Worm (Caenorhabditis elegans) whole organism, mixed stage, embryonic: ENCODE measurements around the gene anoh-2.

ENCODE experiments used
- ces-1 ChIP-seq: fragments of 150-350 bp; optimal IDR thresholded peaks from 2 replicates; lab custom pipeline; 2014; ENCODE audit warnings: missing biosample characterization, missing genetic modification reagents, missing genetic modification characterization
- elt-3 ChIP-seq: fragments of 150-350 bp; optimal IDR thresholded peaks from 2 replicates; lab custom pipeline; 2014; ENCODE audit warnings: missing biosample characterization, missing genetic modification characterization
- nhr-12 ChIP-seq: fragments of 150-350 bp; optimal IDR thresholded peaks from 2 replicates; lab custom pipeline; 2014; ENCODE audit warnings: missing biosample characterization, missing genetic modification characterization
- nhr-2 ChIP-seq: fragments of 150-350 bp; optimal IDR thresholded peaks from 2 replicates; lab custom pipeline; 2014; ENCODE audit warnings: missing biosample characterization, missing genetic modification characterization
- nhr-76 ChIP-seq: sonication (generic microtip); optimal IDR thresholded peaks from 2 replicates; lab custom pipeline; 2017; ENCODE audit warnings: missing biosample characterization, missing genetic modification characterization
- pha-4 ChIP-seq: fragments of 150-350 bp; optimal IDR thresholded peaks from 2 replicates; lab custom pipeline; 2018; ENCODE audit warnings: missing biosample characterization, missing genetic modification reagents, missing genetic modification characterization
- snpc-4 ChIP-seq: fragments of 150-350 bp; optimal IDR thresholded peaks from 2 replicates; lab custom pipeline; 2014; ENCODE audit warnings: missing biosample characterization, missing genetic modification characterization
- sptf-1 ChIP-seq: sonication (generic microtip); optimal IDR thresholded peaks from 2 replicates; lab custom pipeline; 2017; ENCODE audit warnings: mild to moderate bottlenecking, missing genetic modification characterization, moderate library complexity, missing compliant biosample characterization
- unc-39 ChIP-seq: fragments of 150-350 bp; optimal IDR thresholded peaks from 2 replicates; lab custom pipeline; 2014; ENCODE audit warnings: missing biosample characterization, missing genetic modification characterization
- unc-62 ChIP-seq: fragments of 150-350 bp; optimal IDR thresholded peaks from 2 replicates; lab custom pipeline; 2014; ENCODE audit warnings: missing biosample characterization, missing genetic modification reagents, missing genetic modification characterization

- no peak for TF ChIP-seq nhr-12 (tag; lab: Kevin White, UChicago)
- no peak for TF ChIP-seq snpc-4 (tag; lab: Kevin White, UChicago)
- TF ChIP-seq ces-1 (GFP tag; lab: Kevin White, UChicago) = no peak
- TF ChIP-seq unc-62 (GFP tag; lab: Kevin White, UChicago) = no peak
- no peak for TF ChIP-seq unc-39 (tag; lab: Kevin White, UChicago)
- TF ChIP-seq elt-3 (tag; lab: Kevin White, UChicago) = no peak
- no peak for TF ChIP-seq nhr-76 (tag; lab: Kevin White, UChicago)
- no peak for TF ChIP-seq sptf-1 (tag; lab: Kevin White, UChicago)
- TF ChIP-seq nhr-2 (tag; lab: Kevin White, UChicago) = no peak
- no peak for TF ChIP-seq pha-4 (tag; lab: Kevin White, UChicago)
Measured at ce11 chrIV:14637413-14637812, 20.7 kb upstream of the anoh-2 start, which contains the start of gene srlf-27.
